Worm (Caenorhabditis elegans) whole organism, early embryonic: ENCODE data around the gene tni-3.

Source experiments
- B0310.2 ChIP-seq: sonication (generic microtip); optimal IDR thresholded peaks from 2 replicates; lab custom pipeline; 2016; ENCODE audit warnings: mild to moderate bottlenecking, missing genetic modification characterization, missing compliant biosample characterization
- F13C5.2 ChIP-seq: sonication (generic microtip); optimal IDR thresholded peaks from 2 replicates; lab custom pipeline; 2017; ENCODE audit warnings: mild to moderate bottlenecking, missing genetic modification characterization, inconsistent platforms, missing compliant biosample characterization
- aly-1 ChIP-seq: sonication (generic microtip); optimal IDR thresholded peaks from 2 replicates; lab custom pipeline; 2016; ENCODE audit warnings: missing genetic modification characterization, missing compliant biosample characterization
- ama-1 ChIP-seq: fragments of 150-350 bp; optimal IDR thresholded peaks from 2 replicates; lab custom pipeline; 2014
- ceh-13 ChIP-seq: fragments of 200-800 bp; sonication (Bioruptor generic); optimal IDR thresholded peaks from 2 replicates; lab custom pipeline; 2018; ENCODE audit warnings: mild to moderate bottlenecking, missing genetic modification characterization, missing compliant biosample characterization
- ceh-36 ChIP-seq: sonication (generic microtip); optimal IDR thresholded peaks from 2 replicates; lab custom pipeline; 2016; ENCODE audit warnings: missing genetic modification characterization, inconsistent platforms, missing compliant biosample characterization
- ets-7 ChIP-seq: sonication (generic microtip); optimal IDR thresholded peaks from 2 replicates; lab custom pipeline; 2016; ENCODE audit warnings: missing genotype, missing genetic modification characterization, missing compliant biosample characterization
- flt-1 ChIP-seq: fragments of 200-800 bp; sonication (Bioruptor generic); IDR thresholded peaks from 2 replicates; pipeline ENCODE4 v1.3.6; 2022; ENCODE audit warnings: missing genetic modification characterization, missing compliant biosample characterization
- hmbx-1 ChIP-seq: sonication (generic microtip); optimal IDR thresholded peaks from 2 replicates; lab custom pipeline; 2016; ENCODE audit warnings: mild to moderate bottlenecking, missing genetic modification characterization, missing compliant biosample characterization
- hmg-4 ChIP-seq: fragments of 200-800 bp; sonication (Bioruptor generic); optimal IDR thresholded peaks from 2 replicates; lab custom pipeline; 2018; ENCODE audit warnings: mild to moderate bottlenecking, missing genetic modification characterization, missing compliant biosample characterization
- hnd-1 ChIP-seq: sonication (generic microtip); optimal IDR thresholded peaks from 2 replicates; lab custom pipeline; 2016; ENCODE audit warnings: missing genetic modification characterization, missing compliant biosample characterization
- pes-1 ChIP-seq: fragments of 200-800 bp; sonication (Bioruptor generic); IDR thresholded peaks from 2 replicates; pipeline ENCODE4 v1.3.6; 2022; ENCODE audit warnings: missing genetic modification reagents, missing genetic modification characterization, missing compliant biosample characterization
- scrt-1 ChIP-seq: fragments of 200-800 bp; sonication (Bioruptor generic); IDR thresholded peaks from 2 replicates; pipeline ENCODE4 v1.3.6; 2022; ENCODE audit warnings: missing genetic modification characterization, missing compliant biosample characterization
- sea-1 ChIP-seq: fragments of 200-800 bp; sonication (Bioruptor generic); conservative IDR thresholded peaks from 2 replicates; pipeline ENCODE4 v1.3.6; 2022; ENCODE audit warnings: missing genetic modification characterization, missing compliant biosample characterization
- tbx-11 ChIP-seq: fragments of 200-800 bp; sonication (Bioruptor generic); IDR thresholded peaks from 2 replicates; pipeline ENCODE4 v1.3.6; 2022; ENCODE audit warnings: missing genetic modification characterization, missing compliant biosample characterization
- tbx-37 ChIP-seq: fragments of 200-800 bp; sonication (Bioruptor generic); conservative IDR thresholded peaks from 2 replicates; pipeline ENCODE4 v1.3.6; 2022; ENCODE audit warnings: missing genetic modification reagents, missing genetic modification characterization, missing compliant biosample characterization
- tra-4 ChIP-seq: sonication (generic microtip); optimal IDR thresholded peaks from 2 replicates; lab custom pipeline; 2017; ENCODE audit warnings: missing genetic modification characterization, missing compliant biosample characterization

tni-3 gene

ce11 chrV:16834989-16835388 lies at the start of gene tni-3:
Gene tni-3 (minus strand): TSS chrV:16835128.
- TF ChIP-seq hnd-1 (tag; lab: Kevin White, UChicago), result no peak
- TF ChIP-seq ets-7 (tag; lab: Kevin White, UChicago), result no peak
- TF ChIP-seq aly-1, result no peak
- TF ChIP-seq B0310.2 (tag; lab: Kevin White, UChicago), result no peak
- TF ChIP-seq tbx-11, result no peak
- no peak for TF ChIP-seq ama-1 (lab: Kevin White, UChicago)
- TF ChIP-seq pes-1, result no peak
- TF ChIP-seq ceh-36 (tag; lab: Kevin White, UChicago), result no peak
- no peak for TF ChIP-seq hmbx-1 (tag; lab: Kevin White, UChicago)
- no peak for TF ChIP-seq ceh-13
- TF ChIP-seq hmg-4 (GFP tag; lab: Kevin White, UChicago), result no peak
- no peak for TF ChIP-seq tra-4 (tag; lab: Kevin White, UChicago)
- no peak for TF ChIP-seq scrt-1 (GFP tag; lab: Robert Waterston, UW)
- no peak for TF ChIP-seq sea-1 (GFP tag; lab: Robert Waterston, UW)

ce11 chrV:16882260-16882918 lies 47.5 kb upstream of the tni-3 start, which contains the start of the genes F09C6.11 and F09C6.12:
Gene F09C6.11 (minus strand): TSS chrV:16882310.
Gene F09C6.12 (plus strand): TSS chrV:16882868.
- TF ChIP-seq hmbx-1 (tag; lab: Kevin White, UChicago), result no peak
- no peak for TF ChIP-seq flt-1
- no peak for TF ChIP-seq ama-1 (lab: Kevin White, UChicago)
- TF ChIP-seq tra-4 (tag; lab: Kevin White, UChicago), result no peak

ce11 chrV:16880679-16881078 lies 45.8 kb upstream of the tni-3 start, which contains the start of gene F09C6.14:
Gene F09C6.14 (plus strand): TSS chrV:16880979.
- TF ChIP-seq hmg-4 (GFP tag; lab: Kevin White, UChicago), result no peak

ce11 chrV:16880054-16880453 lies 45.1 kb upstream of the tni-3 start, which contains the start of gene F09C6.3:
Gene F09C6.3 (minus strand): TSS chrV:16880154.
- TF ChIP-seq hmbx-1 (tag; lab: Kevin White, UChicago) (no peak), hnd-1 (tag; lab: Kevin White, UChicago) (no peak), ceh-13 (no peak)

- TF ChIP-seq F13C5.2 (tag; lab: Kevin White, UChicago), result no peak
- no peak for TF ChIP-seq B0310.2 (tag; lab: Kevin White, UChicago)
These were observed 44.6 kb upstream of the tni-3 start for ce11 chrV:16879532-16879931.

DNA sequence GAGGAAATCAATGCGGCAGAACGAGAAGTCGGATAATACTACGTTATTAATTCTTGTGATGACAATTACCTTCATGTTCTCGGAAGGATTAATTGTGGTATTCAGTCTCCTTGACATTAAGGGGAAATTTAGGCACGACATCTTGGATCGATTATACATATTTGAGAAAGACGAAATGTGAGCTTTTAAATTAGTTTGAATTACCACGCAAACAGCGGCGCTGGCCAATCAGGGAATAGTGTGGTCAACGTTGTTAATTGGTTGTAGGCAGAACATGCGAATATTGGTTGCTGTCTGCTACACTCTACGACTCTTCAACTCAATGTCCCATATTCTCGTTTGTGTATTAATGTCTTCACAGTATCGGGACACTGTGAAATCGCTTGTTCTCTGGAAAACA lies 40.0 kb upstream of the tni-3 start, which contains the start of gene F49A5.10:
Gene F49A5.10, plus strand, starts transcription at position 301 of the 400 bp plus-strand sequence.
- no peak for TF ChIP-seq pes-1
- TF ChIP-seq ets-7 (tag; lab: Kevin White, UChicago), result no peak
- no peak for TF ChIP-seq hmg-4 (GFP tag; lab: Kevin White, UChicago)
- no peak for TF ChIP-seq flt-1
- TF ChIP-seq aly-1, result no peak
- TF ChIP-seq sea-1 (GFP tag; lab: Robert Waterston, UW), result no peak
- no peak for TF ChIP-seq hnd-1 (tag; lab: Kevin White, UChicago)
- TF ChIP-seq ama-1 (lab: Kevin White, UChicago), result no peak
- TF ChIP-seq hmbx-1 (tag; lab: Kevin White, UChicago), result no peak
- TF ChIP-seq tbx-11, result no peak
- TF ChIP-seq tra-4 (tag; lab: Kevin White, UChicago), result no peak
- TF ChIP-seq F13C5.2 (tag; lab: Kevin White, UChicago), result no peak
- TF ChIP-seq tbx-37 (GFP tag; lab: Robert Waterston, UW), result no peak

- TF ChIP-seq hmg-4 (GFP tag; lab: Kevin White, UChicago), result no peak
- TF ChIP-seq hmbx-1 (tag; lab: Kevin White, UChicago), result no peak
- no peak for TF ChIP-seq hnd-1 (tag; lab: Kevin White, UChicago)
- TF ChIP-seq tbx-37 (GFP tag; lab: Robert Waterston, UW), result no peak
- TF ChIP-seq scrt-1 (GFP tag; lab: Robert Waterston, UW), result no peak
- TF ChIP-seq B0310.2 (tag; lab: Kevin White, UChicago), result no peak
- TF ChIP-seq sea-1 (GFP tag; lab: Robert Waterston, UW), result no peak
- TF ChIP-seq F13C5.2 (tag; lab: Kevin White, UChicago), result no peak
- no peak for TF ChIP-seq aly-1
- TF ChIP-seq tbx-11, result no peak
- TF ChIP-seq ets-7 (tag; lab: Kevin White, UChicago), result no peak
- no peak for TF ChIP-seq tra-4 (tag; lab: Kevin White, UChicago)
- TF ChIP-seq flt-1, result no peak
- TF ChIP-seq ama-1 (lab: Kevin White, UChicago), result no peak
- TF ChIP-seq ceh-13, result no peak
These were observed 38.7 kb upstream of the tni-3 start, which contains the start of gene srw-23 for ce11 chrV:16873642-16874041. Gene srw-23 (plus strand): TSS chrV:16873942.

DNA sequence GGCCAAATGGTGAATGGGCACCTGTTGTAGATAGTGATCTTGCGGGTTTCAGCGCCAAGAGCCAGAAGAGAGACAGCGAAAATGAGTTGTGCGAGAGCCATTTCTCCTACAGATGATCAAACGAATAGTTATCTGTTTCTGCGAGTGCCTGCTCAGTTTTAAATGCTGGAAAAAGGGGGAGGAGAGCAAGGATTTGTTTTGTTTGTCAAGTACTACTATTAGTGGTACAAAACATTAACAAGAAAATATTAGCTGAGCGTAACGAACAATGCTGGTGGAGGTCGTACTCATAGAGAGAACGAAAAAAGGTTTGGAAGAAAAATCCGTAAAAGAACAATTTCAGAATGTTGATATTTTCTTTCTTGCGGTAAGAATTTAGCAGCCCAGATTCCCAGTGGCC lies 36.5 kb upstream of the tni-3 start, which contains the start of gene thn-4:
Gene thn-4, minus strand, starts transcription at position 101 of the 400 bp plus-strand sequence.
- TF ChIP-seq tbx-37 (GFP tag; lab: Robert Waterston, UW), result no peak
- no peak for TF ChIP-seq scrt-1 (GFP tag; lab: Robert Waterston, UW)
- no peak for TF ChIP-seq hnd-1 (tag; lab: Kevin White, UChicago)
- TF ChIP-seq ama-1 (lab: Kevin White, UChicago), result no peak
- TF ChIP-seq B0310.2 (tag; lab: Kevin White, UChicago), result no peak
- no peak for TF ChIP-seq F13C5.2 (tag; lab: Kevin White, UChicago)
- no peak for TF ChIP-seq hmg-4 (GFP tag; lab: Kevin White, UChicago)
- TF ChIP-seq aly-1, result no peak
- no peak for TF ChIP-seq hmbx-1 (tag; lab: Kevin White, UChicago)
- no peak for TF ChIP-seq ets-7 (tag; lab: Kevin White, UChicago)
- no peak for TF ChIP-seq flt-1
- no peak for TF ChIP-seq pes-1
- no peak for TF ChIP-seq ceh-36 (tag; lab: Kevin White, UChicago)
- no peak for TF ChIP-seq tbx-11
- no peak for TF ChIP-seq sea-1 (GFP tag; lab: Robert Waterston, UW)
- no peak for TF ChIP-seq tra-4 (tag; lab: Kevin White, UChicago)
- no peak for TF ChIP-seq ceh-13
